Worm (Caenorhabditis elegans) whole organism, L4 larva: ENCODE measurements around the gene spv-1.

Source experiments
- saeg-2 ChIP-seq: fragments of 200-800 bp; sonication (Bioruptor generic); IDR thresholded peaks from 2 replicates; pipeline ENCODE4 v1.3.6; 2022; ENCODE audit warnings: missing genetic modification reagents, missing genetic modification characterization, missing compliant biosample characterization
- ztf-11 ChIP-seq: fragments of 150-350 bp; optimal IDR thresholded peaks from 2 replicates; lab custom pipeline; 2014; ENCODE audit warnings: missing biosample characterization, missing genetic modification characterization

DNA sequence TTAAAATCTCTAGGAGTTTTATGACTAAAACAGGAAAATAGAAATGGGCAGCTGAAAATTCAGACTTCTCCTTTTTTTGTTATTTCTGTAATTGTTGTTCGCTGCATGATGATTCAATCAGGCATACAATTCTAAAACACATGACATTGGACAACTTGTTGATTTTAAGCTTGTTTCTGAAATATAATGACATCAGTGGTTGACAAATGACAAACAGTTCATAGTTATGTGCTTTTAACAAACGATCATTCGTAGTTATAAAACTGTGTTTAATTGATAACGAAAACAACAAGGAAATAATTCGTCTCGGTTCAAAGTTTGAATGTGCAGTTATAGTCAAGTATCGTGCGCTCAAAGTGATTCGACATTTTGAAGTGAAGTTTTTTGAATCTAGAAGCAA is 19.8 kb upstream of the spv-1 start:
- TF ChIP-seq saeg-2 (GFP tag; lab: Robert Waterston, UW) (no peak), ztf-11 (tag; lab: Kevin White, UChicago) (no peak)
